Worm (Caenorhabditis elegans) whole organism, early embryonic: ENCODE measurements around the gene Y46C8AM.1.

ENCODE experiments used
- B0310.2 ChIP-seq: sonication (generic microtip); optimal IDR thresholded peaks from 2 replicates; lab custom pipeline; 2016; ENCODE audit warnings: mild to moderate bottlenecking, missing genetic modification characterization, missing compliant biosample characterization
- F13C5.2 ChIP-seq: sonication (generic microtip); optimal IDR thresholded peaks from 2 replicates; lab custom pipeline; 2017; ENCODE audit warnings: mild to moderate bottlenecking, missing genetic modification characterization, inconsistent platforms, missing compliant biosample characterization
- aly-1 ChIP-seq: sonication (generic microtip); optimal IDR thresholded peaks from 2 replicates; lab custom pipeline; 2016; ENCODE audit warnings: missing genetic modification characterization, missing compliant biosample characterization
- ama-1 ChIP-seq: fragments of 150-350 bp; optimal IDR thresholded peaks from 2 replicates; lab custom pipeline; 2014
- ceh-13 ChIP-seq: fragments of 200-800 bp; sonication (Bioruptor generic); optimal IDR thresholded peaks from 2 replicates; lab custom pipeline; 2018; ENCODE audit warnings: mild to moderate bottlenecking, missing genetic modification characterization, missing compliant biosample characterization
- ceh-36 ChIP-seq: sonication (generic microtip); optimal IDR thresholded peaks from 2 replicates; lab custom pipeline; 2016; ENCODE audit warnings: missing genetic modification characterization, inconsistent platforms, missing compliant biosample characterization
- ets-7 ChIP-seq: sonication (generic microtip); optimal IDR thresholded peaks from 2 replicates; lab custom pipeline; 2016; ENCODE audit warnings: missing genotype, missing genetic modification characterization, missing compliant biosample characterization
- flt-1 ChIP-seq: fragments of 200-800 bp; sonication (Bioruptor generic); IDR thresholded peaks from 2 replicates; pipeline ENCODE4 v1.3.6; 2022; ENCODE audit warnings: missing genetic modification characterization, missing compliant biosample characterization
- hmbx-1 ChIP-seq: sonication (generic microtip); optimal IDR thresholded peaks from 2 replicates; lab custom pipeline; 2016; ENCODE audit warnings: mild to moderate bottlenecking, missing genetic modification characterization, missing compliant biosample characterization
- hmg-4 ChIP-seq: fragments of 200-800 bp; sonication (Bioruptor generic); optimal IDR thresholded peaks from 2 replicates; lab custom pipeline; 2018; ENCODE audit warnings: mild to moderate bottlenecking, missing genetic modification characterization, missing compliant biosample characterization
- hnd-1 ChIP-seq: sonication (generic microtip); optimal IDR thresholded peaks from 2 replicates; lab custom pipeline; 2016; ENCODE audit warnings: missing genetic modification characterization, missing compliant biosample characterization
- pes-1 ChIP-seq: fragments of 200-800 bp; sonication (Bioruptor generic); IDR thresholded peaks from 2 replicates; pipeline ENCODE4 v1.3.6; 2022; ENCODE audit warnings: missing genetic modification reagents, missing genetic modification characterization, missing compliant biosample characterization
- scrt-1 ChIP-seq: fragments of 200-800 bp; sonication (Bioruptor generic); IDR thresholded peaks from 2 replicates; pipeline ENCODE4 v1.3.6; 2022; ENCODE audit warnings: missing genetic modification characterization, missing compliant biosample characterization
- sea-1 ChIP-seq: fragments of 200-800 bp; sonication (Bioruptor generic); conservative IDR thresholded peaks from 2 replicates; pipeline ENCODE4 v1.3.6; 2022; ENCODE audit warnings: missing genetic modification characterization, missing compliant biosample characterization
- tbx-11 ChIP-seq: fragments of 200-800 bp; sonication (Bioruptor generic); IDR thresholded peaks from 2 replicates; pipeline ENCODE4 v1.3.6; 2022; ENCODE audit warnings: missing genetic modification characterization, missing compliant biosample characterization
- tbx-37 ChIP-seq: fragments of 200-800 bp; sonication (Bioruptor generic); conservative IDR thresholded peaks from 2 replicates; pipeline ENCODE4 v1.3.6; 2022; ENCODE audit warnings: missing genetic modification reagents, missing genetic modification characterization, missing compliant biosample characterization
- tra-4 ChIP-seq: sonication (generic microtip); optimal IDR thresholded peaks from 2 replicates; lab custom pipeline; 2017; ENCODE audit warnings: missing genetic modification characterization, missing compliant biosample characterization

Y46C8AM.1 gene

ce11 chrIV:3956705-3957104 is 6.0 kb upstream of the Y46C8AM.1 start, which contains the start of gene clec-74:
TSS of gene clec-74 (plus strand) at chrIV:3957005.
- TF ChIP-seq tra-4 (tag; lab: Kevin White, UChicago): no peak

- TF ChIP-seq scrt-1 (no peak), B0310.2 (tag; lab: Kevin White, UChicago) (no peak), pes-1 (GFP tag; lab: Robert Waterston, UW) (no peak), ets-7 (tag; lab: Kevin White, UChicago) (no peak), ceh-36 (no peak), tra-4 (tag; lab: Kevin White, UChicago) (no peak), hmg-4 (GFP tag; lab: Kevin White, UChicago) (no peak), tbx-37 (GFP tag; lab: Robert Waterston, UW) (no peak), hnd-1 (tag; lab: Kevin White, UChicago) (no peak), tbx-11 (GFP tag; lab: Robert Waterston, UW) (no peak), ceh-13 (GFP tag; lab: Kevin White, UChicago) (no peak), sea-1 (GFP tag; lab: Robert Waterston, UW) (no peak), hmbx-1 (tag; lab: Kevin White, UChicago) (no peak), F13C5.2 (no peak), ama-1 (lab: Kevin White, UChicago) (no peak), aly-1 (tag; lab: Kevin White, UChicago) (no peak), flt-1 (GFP tag; lab: Robert Waterston, UW) (no peak)
Observed at ce11 chrIV:3960396-3960795, 2.3 kb upstream of the Y46C8AM.1 start, which contains the start of gene clec-75. TSS of gene clec-75 (plus strand) at chrIV:3960734.

- TF ChIP-seq hmbx-1 (tag; lab: Kevin White, UChicago): no peak
- TF ChIP-seq hnd-1 (tag; lab: Kevin White, UChicago): no peak
- TF ChIP-seq aly-1 (tag; lab: Kevin White, UChicago): no peak
- TF ChIP-seq tbx-37 (GFP tag; lab: Robert Waterston, UW): no peak
- no peak for TF ChIP-seq ama-1 (lab: Kevin White, UChicago)
- TF ChIP-seq ets-7 (tag; lab: Kevin White, UChicago): no peak
- TF ChIP-seq sea-1 (GFP tag; lab: Robert Waterston, UW): no peak
- no peak for TF ChIP-seq F13C5.2
- TF ChIP-seq B0310.2 (tag; lab: Kevin White, UChicago): no peak
- no peak for TF ChIP-seq pes-1 (GFP tag; lab: Robert Waterston, UW)
- no peak for TF ChIP-seq hmg-4 (GFP tag; lab: Kevin White, UChicago)
- no peak for TF ChIP-seq scrt-1
Observed at ce11 chrIV:3963498-3963897, 814 bp downstream of the Y46C8AM.1 start.

ce11 chrIV:3965013-3965412 is 2.3 kb downstream of the Y46C8AM.1 start, which contains the start of gene clec-76:
TSS of gene clec-76 (plus strand) at chrIV:3965246.
- no peak for TF ChIP-seq F13C5.2
- TF ChIP-seq ets-7 (tag; lab: Kevin White, UChicago): no peak
- TF ChIP-seq tra-4 (tag; lab: Kevin White, UChicago): no peak
- TF ChIP-seq tbx-37 (GFP tag; lab: Robert Waterston, UW): no peak
- TF ChIP-seq ceh-13 (GFP tag; lab: Kevin White, UChicago): no peak
- TF ChIP-seq tbx-11 (GFP tag; lab: Robert Waterston, UW): no peak
- TF ChIP-seq hnd-1 (tag; lab: Kevin White, UChicago): no peak
- no peak for TF ChIP-seq sea-1 (GFP tag; lab: Robert Waterston, UW)
- TF ChIP-seq ama-1 (lab: Kevin White, UChicago): no peak
- TF ChIP-seq hmg-4 (GFP tag; lab: Kevin White, UChicago): no peak
- TF ChIP-seq flt-1 (GFP tag; lab: Robert Waterston, UW): no peak
- no peak for TF ChIP-seq ceh-36
- TF ChIP-seq scrt-1: no peak
- TF ChIP-seq hmbx-1 (tag; lab: Kevin White, UChicago): no peak
- TF ChIP-seq B0310.2 (tag; lab: Kevin White, UChicago): no peak
- TF ChIP-seq pes-1 (GFP tag; lab: Robert Waterston, UW): no peak

DNA sequence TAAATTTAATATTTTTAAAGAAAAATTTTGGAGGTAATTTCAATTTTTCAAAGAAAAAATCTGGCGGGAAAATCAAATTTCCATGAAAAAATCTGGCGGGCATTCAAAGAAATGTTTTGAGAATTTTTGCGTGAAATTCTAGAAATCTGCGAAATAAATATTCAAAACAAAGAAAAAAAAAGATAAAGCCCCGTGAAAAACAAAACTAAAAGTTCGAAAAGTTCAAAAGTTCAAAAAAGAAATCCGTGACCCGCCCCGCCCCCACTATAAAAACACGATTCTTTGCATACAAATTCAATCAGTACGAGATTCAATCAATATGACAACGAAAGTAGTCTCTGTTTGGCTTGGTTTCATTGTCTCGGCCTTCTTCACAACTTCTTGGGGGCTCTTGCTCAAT is 10.4 kb downstream of the Y46C8AM.1 start, which contains the start of gene clec-79:
Gene clec-79, plus strand, starts transcription at position 301 of the 400 bp plus-strand sequence.
- TF ChIP-seq hnd-1 (tag; lab: Kevin White, UChicago): no peak
- no peak for TF ChIP-seq ets-7 (tag; lab: Kevin White, UChicago)

- TF ChIP-seq tbx-37 (GFP tag; lab: Robert Waterston, UW): no peak
- TF ChIP-seq ama-1 (lab: Kevin White, UChicago): no peak
- no peak for TF ChIP-seq scrt-1
- TF ChIP-seq ets-7 (tag; lab: Kevin White, UChicago): no peak
- no peak for TF ChIP-seq hmg-4 (GFP tag; lab: Kevin White, UChicago)
- TF ChIP-seq F13C5.2: no peak
- no peak for TF ChIP-seq tra-4 (tag; lab: Kevin White, UChicago)
- TF ChIP-seq hnd-1 (tag; lab: Kevin White, UChicago): no peak
- no peak for TF ChIP-seq flt-1 (GFP tag; lab: Robert Waterston, UW)
Observed at ce11 chrIV:3977965-3978523, 15.4 kb downstream of the Y46C8AM.1 start, which contains the start of gene srh-220. TSS of gene srh-220 (minus strand) at chrIV:3978015.

- TF ChIP-seq scrt-1 (no peak), tra-4 (tag; lab: Kevin White, UChicago) (no peak), ama-1 (lab: Kevin White, UChicago) (no peak), ceh-13 (GFP tag; lab: Kevin White, UChicago) (no peak), sea-1 (GFP tag; lab: Robert Waterston, UW) (no peak), flt-1 (GFP tag; lab: Robert Waterston, UW) (no peak), B0310.2 (tag; lab: Kevin White, UChicago) (no peak), aly-1 (tag; lab: Kevin White, UChicago) (no peak), hnd-1 (tag; lab: Kevin White, UChicago) (no peak), ceh-36 (no peak), tbx-37 (GFP tag; lab: Robert Waterston, UW) (no peak), tbx-11 (GFP tag; lab: Robert Waterston, UW) (no peak), ets-7 (tag; lab: Kevin White, UChicago) (no peak), hmbx-1 (tag; lab: Kevin White, UChicago) (no peak), F13C5.2 (no peak), hmg-4 (GFP tag; lab: Kevin White, UChicago) (no peak), pes-1 (GFP tag; lab: Robert Waterston, UW) (no peak)
Observed at ce11 chrIV:3979525-3979924, 16.8 kb downstream of the Y46C8AM.1 start, which contains the start of gene srh-222. TSS of gene srh-222 (plus strand) at chrIV:3979825.
